Worm (Caenorhabditis elegans) whole organism, L4 larva: ENCODE data around the gene F48F7.6.

ENCODE experiments used
- D1046.2 ChIP-seq: fragments of 200-800 bp; sonication (Bioruptor generic); IDR thresholded peaks from 2 replicates; pipeline ENCODE4 v1.3.6; 2022; ENCODE audit warnings: missing genetic modification characterization, missing compliant biosample characterization
- egl-27 ChIP-seq: sonication (generic microtip); optimal IDR thresholded peaks from 3 replicates; lab custom pipeline; 2017; ENCODE audit warnings: missing biosample characterization, missing genetic modification reagents, missing genetic modification characterization
- fos-1 ChIP-seq: fragments of 150-350 bp; optimal IDR thresholded peaks from 2 replicates; lab custom pipeline; 2014; ENCODE audit warnings: missing biosample characterization, missing genetic modification characterization
- lin-13 ChIP-seq: fragments of 150-350 bp; optimal IDR thresholded peaks from 2 replicates; lab custom pipeline; 2014; ENCODE audit warnings: missing biosample characterization, missing genetic modification reagents, missing genetic modification characterization
- lin-15B ChIP-seq: fragments of 150-350 bp; sonication (generic microtip); optimal IDR thresholded peaks from 3 replicates; lab custom pipeline; 2014; ENCODE audit warnings: missing biosample characterization, missing genetic modification characterization
- mep-1 ChIP-seq: fragments of 150-350 bp; sonication (generic microtip); optimal IDR thresholded peaks from 3 replicates; lab custom pipeline; 2014; ENCODE audit warnings: missing biosample characterization, missing genetic modification characterization
- nhr-25 ChIP-seq: sonication (generic microtip); optimal IDR thresholded peaks from 2 replicates; lab custom pipeline; 2017; ENCODE audit warnings: missing genetic modification characterization, mild to moderate bottlenecking, missing compliant biosample characterization, antibody characterized with exemption, moderate library complexity, borderline replicate concordance; ENCODE audit not compliant: insufficient read depth
- nhr-76 ChIP-seq: fragments of 150-350 bp; optimal IDR thresholded peaks from 2 replicates; lab custom pipeline; 2014; ENCODE audit warnings: missing biosample characterization, missing genetic modification characterization
- skn-1 ChIP-seq: fragments of 150-350 bp; optimal IDR thresholded peaks from 2 replicates; lab custom pipeline; 2014; ENCODE audit warnings: missing biosample characterization, missing genetic modification characterization
- unc-130 ChIP-seq: sonication (generic microtip); optimal IDR thresholded peaks from 2 replicates; lab custom pipeline; 2016; ENCODE audit warnings: missing genetic modification reagents, missing genetic modification characterization, missing compliant biosample characterization
- unc-39 ChIP-seq: sonication (generic microtip); optimal IDR thresholded peaks from 2 replicates; lab custom pipeline; 2017; ENCODE audit warnings: missing biosample characterization, missing genetic modification characterization
- ztf-7 ChIP-seq: fragments of 150-350 bp; optimal IDR thresholded peaks from 2 replicates; lab custom pipeline; 2014; ENCODE audit warnings: missing biosample characterization, missing genetic modification characterization

- TF ChIP-seq lin-13 (no peak), lin-15B (tag; lab: Kevin White, UChicago) (no peak), nhr-76 (tag; lab: Kevin White, UChicago) (no peak), nhr-25 (tag; lab: Kevin White, UChicago) (no peak), unc-39 (tag; lab: Kevin White, UChicago) (no peak), D1046.2 (GFP tag; lab: Robert Waterston, UW) (no peak), unc-130 (GFP tag; lab: Kevin White, UChicago) (no peak), mep-1 (tag; lab: Kevin White, UChicago) (peak; percentile 14), skn-1 (no peak), ztf-7 (no peak), egl-27 (tag; lab: Kevin White, UChicago) (no peak), fos-1 (tag; lab: Kevin White, UChicago) (no peak)
Measured at ce11 chrX:13946693-13947583, 30.7 kb upstream of the F48F7.6 start.
